Worm (Caenorhabditis elegans) whole organism, L4 larva: ENCODE measurements around the gene cdk-1.

Experiments
- F10B5.3 ChIP-seq: sonication (generic microtip); optimal IDR thresholded peaks from 2 replicates; lab custom pipeline; 2016; ENCODE audit warnings: mild to moderate bottlenecking, missing genetic modification characterization, missing compliant biosample characterization
- F26F4.8 ChIP-seq: fragments of 200-800 bp; sonication (Bioruptor generic); conservative IDR thresholded peaks from 2 replicates; pipeline ENCODE4 v1.3.6; 2022; ENCODE audit warnings: missing genetic modification characterization, missing compliant biosample characterization
- T20F7.1 ChIP-seq: fragments of 200-800 bp; sonication (Bioruptor generic); optimal IDR thresholded peaks from 2 replicates; lab custom pipeline; 2018; ENCODE audit warnings: mild to moderate bottlenecking, missing genetic modification characterization, missing compliant biosample characterization
- Y105C5A.15 ChIP-seq: fragments of 200-800 bp; sonication (Bioruptor generic); IDR thresholded peaks from 2 replicates; pipeline ENCODE4 v1.3.6; 2022; ENCODE audit warnings: missing genetic modification characterization, missing compliant biosample characterization
- ZK546.5 ChIP-seq, 2 experiments: sonication (generic microtip); optimal IDR thresholded peaks; 2 replicates each; lab custom pipeline; 2017; ENCODE audit warnings: missing biosample characterization in 2 of 2, missing genetic modification characterization in 2 of 2
- ama-1 ChIP-seq: fragments of 150-350 bp; optimal IDR thresholded peaks from 2 replicates; lab custom pipeline; 2014; ENCODE audit warnings: inconsistent platforms, mixed read lengths
- arid-1 ChIP-seq: fragments of 200-800 bp; sonication (Bioruptor generic); conservative IDR thresholded peaks from 2 replicates; pipeline ENCODE4 v1.3.6; 2022; ENCODE audit warnings: missing genetic modification reagents, missing genetic modification characterization, missing compliant biosample characterization
- ceh-20 ChIP-seq: fragments of 200-800 bp; sonication (Bioruptor generic); IDR thresholded peaks from 2 replicates; pipeline ENCODE4 v1.3.6; 2022; ENCODE audit warnings: missing genetic modification reagents, missing genetic modification characterization, missing compliant biosample characterization
- daf-12 ChIP-seq: fragments of 150-350 bp; optimal IDR thresholded peaks from 2 replicates; lab custom pipeline; 2014; ENCODE audit warnings: missing biosample characterization, missing genetic modification reagents, missing genetic modification characterization
- daf-16 ChIP-seq, 3 experiments: sonication (generic microtip); optimal IDR thresholded peaks; 2 replicates each; lab custom pipeline; 2016 to 2017; ENCODE audit warnings: missing genetic modification characterization in 3 of 3, missing genetic modification reagents in 3 of 3, mild to moderate bottlenecking in 2 of 3, missing compliant biosample characterization in 2 of 3, missing biosample characterization in 1 of 3, moderate library complexity in 1 of 3
- daf-19 ChIP-seq: fragments of 200-800 bp; sonication (Bioruptor generic); conservative IDR thresholded peaks from 2 replicates; pipeline ENCODE4 v1.3.6; 2022; ENCODE audit warnings: missing genetic modification characterization, missing compliant biosample characterization
- egl-27 ChIP-seq: sonication (generic microtip); optimal IDR thresholded peaks from 3 replicates; lab custom pipeline; 2017; ENCODE audit warnings: missing biosample characterization, missing genetic modification reagents, missing genetic modification characterization
- egl-43 ChIP-seq: fragments of 200-800 bp; sonication (Bioruptor generic); IDR thresholded peaks from 2 replicates; pipeline ENCODE4 v1.3.6; 2022; ENCODE audit warnings: missing genetic modification reagents, missing genetic modification characterization, missing compliant biosample characterization
- fos-1 ChIP-seq: fragments of 150-350 bp; optimal IDR thresholded peaks from 2 replicates; lab custom pipeline; 2014; ENCODE audit warnings: missing biosample characterization, missing genetic modification characterization
- hlh-11 ChIP-seq: fragments of 200-800 bp; sonication (Bioruptor generic); optimal IDR thresholded peaks from 2 replicates; lab custom pipeline; 2018; ENCODE audit warnings: mild to moderate bottlenecking, missing genetic modification characterization, missing compliant biosample characterization
- hlh-30 ChIP-seq: sonication (generic microtip); optimal IDR thresholded peaks from 2 replicates; lab custom pipeline; 2017; ENCODE audit warnings: antibody characterized with exemption, mild to moderate bottlenecking, missing genetic modification characterization, missing compliant biosample characterization; ENCODE audit not compliant: insufficient read depth
- hmg-1.1 ChIP-seq: fragments of 200-800 bp; sonication (Bioruptor generic); IDR thresholded peaks from 2 replicates; pipeline ENCODE4 v1.3.6; 2022; ENCODE audit warnings: missing genetic modification reagents, missing genetic modification characterization, missing compliant biosample characterization
- lin-1 ChIP-seq: fragments of 200-800 bp; sonication (Bioruptor generic); IDR thresholded peaks from 2 replicates; pipeline ENCODE4 v1.3.6; 2022; ENCODE audit warnings: missing genetic modification reagents, missing genetic modification characterization, missing compliant biosample characterization
- lin-15B ChIP-seq: fragments of 150-350 bp; sonication (generic microtip); optimal IDR thresholded peaks from 3 replicates; lab custom pipeline; 2014; ENCODE audit warnings: missing biosample characterization, missing genetic modification characterization
- lin-39 ChIP-seq: fragments of 150-350 bp; optimal IDR thresholded peaks from 2 replicates; lab custom pipeline; 2014; ENCODE audit warnings: missing biosample characterization, missing genetic modification reagents, missing genetic modification characterization
- madf-5 ChIP-seq, 2 experiments: fragments of 200-800 bp; sonication (Bioruptor generic); IDR thresholded peaks; 2 replicates each; pipeline ENCODE4 v1.3.6; 2022; ENCODE audit warnings: missing compliant biosample characterization in 2 of 2, missing genetic modification characterization in 2 of 2
- mdl-1 ChIP-seq, 2 experiments: fragments of 150-350 bp in 1 of 2; sonication (generic microtip) in 1 of 2; optimal IDR thresholded peaks; 2 replicates each; lab custom pipeline; 2014 to 2017; ENCODE audit warnings: missing biosample characterization in 2 of 2, missing genetic modification characterization in 2 of 2
- mep-1 ChIP-seq: fragments of 150-350 bp; sonication (generic microtip); optimal IDR thresholded peaks from 3 replicates; lab custom pipeline; 2014; ENCODE audit warnings: missing biosample characterization, missing genetic modification characterization
- mes-2 ChIP-seq: sonication (generic microtip); optimal IDR thresholded peaks from 2 replicates; lab custom pipeline; 2016; ENCODE audit warnings: missing genotype, mild to moderate bottlenecking, missing genetic modification characterization, missing compliant biosample characterization; ENCODE audit not compliant: poor library complexity, severe bottlenecking
- mxl-3 ChIP-seq: fragments of 200-800 bp; sonication (Bioruptor generic); optimal IDR thresholded peaks from 2 replicates; lab custom pipeline; 2018; ENCODE audit warnings: mild to moderate bottlenecking, missing genetic modification characterization, missing compliant biosample characterization
- nhr-111 ChIP-seq: fragments of 200-800 bp; sonication (Bioruptor generic); optimal IDR thresholded peaks from 2 replicates; lab custom pipeline; 2018; ENCODE audit warnings: mild to moderate bottlenecking, missing genetic modification characterization, missing compliant biosample characterization
- nhr-48 ChIP-seq: sonication (generic microtip); optimal IDR thresholded peaks from 2 replicates; lab custom pipeline; 2016; ENCODE audit warnings: mild to moderate bottlenecking, missing genetic modification characterization, missing compliant biosample characterization
- nhr-6 ChIP-seq: fragments of 150-350 bp; optimal IDR thresholded peaks from 2 replicates; lab custom pipeline; 2014; ENCODE audit warnings: missing biosample characterization, missing genetic modification characterization
- set-16 ChIP-seq: fragments of 200-800 bp; sonication (Bioruptor generic); IDR thresholded peaks from 2 replicates; pipeline ENCODE4 v1.3.6; 2022; ENCODE audit warnings: missing genetic modification reagents, missing genetic modification characterization, missing compliant biosample characterization
- snpc-1.2 ChIP-seq: fragments of 200-800 bp; sonication (Bioruptor generic); IDR thresholded peaks from 2 replicates; pipeline ENCODE4 v1.3.6; 2022; ENCODE audit warnings: missing genetic modification reagents, missing genetic modification characterization, missing compliant biosample characterization
- snpc-4 ChIP-seq: fragments of 150-350 bp; optimal IDR thresholded peaks from 2 replicates; lab custom pipeline; 2014; ENCODE audit warnings: missing biosample characterization, missing genetic modification characterization
- spr-3 ChIP-seq: fragments of 200-800 bp; sonication (Bioruptor generic); optimal IDR thresholded peaks from 2 replicates; lab custom pipeline; 2018; ENCODE audit warnings: mild to moderate bottlenecking, missing genetic modification characterization, missing compliant biosample characterization
- unc-62 ChIP-seq, 3 experiments: fragments of 150-350 bp in 1 of 3; sonication (generic microtip); optimal IDR thresholded peaks in 2 of 3; peaks in 1 of 3; 1 replicate in 1 of 3; 2 replicates in 2 of 3; lab custom pipeline; 2014 to 2017; ENCODE audit warnings: missing biosample characterization in 3 of 3, missing genetic modification characterization in 3 of 3, missing genetic modification reagents in 3 of 3, missing genotype in 1 of 3
- vab-7 ChIP-seq: fragments of 200-800 bp; sonication (Bioruptor generic); IDR thresholded peaks from 2 replicates; pipeline ENCODE4 v1.3.6; 2022; ENCODE audit warnings: missing genetic modification reagents, missing genetic modification characterization, missing compliant biosample characterization
- zfp-3 ChIP-seq: fragments of 200-800 bp; sonication (Bioruptor generic); conservative IDR thresholded peaks from 2 replicates; pipeline ENCODE4 v1.3.6; 2022; ENCODE audit warnings: missing genetic modification reagents, missing genetic modification characterization, missing compliant biosample characterization
- zip-11 ChIP-seq: fragments of 200-800 bp; sonication (Bioruptor generic); IDR thresholded peaks from 2 replicates; pipeline ENCODE4 v1.3.6; 2022; ENCODE audit warnings: missing genetic modification characterization, missing compliant biosample characterization

The cdk-1 gene

DNA sequence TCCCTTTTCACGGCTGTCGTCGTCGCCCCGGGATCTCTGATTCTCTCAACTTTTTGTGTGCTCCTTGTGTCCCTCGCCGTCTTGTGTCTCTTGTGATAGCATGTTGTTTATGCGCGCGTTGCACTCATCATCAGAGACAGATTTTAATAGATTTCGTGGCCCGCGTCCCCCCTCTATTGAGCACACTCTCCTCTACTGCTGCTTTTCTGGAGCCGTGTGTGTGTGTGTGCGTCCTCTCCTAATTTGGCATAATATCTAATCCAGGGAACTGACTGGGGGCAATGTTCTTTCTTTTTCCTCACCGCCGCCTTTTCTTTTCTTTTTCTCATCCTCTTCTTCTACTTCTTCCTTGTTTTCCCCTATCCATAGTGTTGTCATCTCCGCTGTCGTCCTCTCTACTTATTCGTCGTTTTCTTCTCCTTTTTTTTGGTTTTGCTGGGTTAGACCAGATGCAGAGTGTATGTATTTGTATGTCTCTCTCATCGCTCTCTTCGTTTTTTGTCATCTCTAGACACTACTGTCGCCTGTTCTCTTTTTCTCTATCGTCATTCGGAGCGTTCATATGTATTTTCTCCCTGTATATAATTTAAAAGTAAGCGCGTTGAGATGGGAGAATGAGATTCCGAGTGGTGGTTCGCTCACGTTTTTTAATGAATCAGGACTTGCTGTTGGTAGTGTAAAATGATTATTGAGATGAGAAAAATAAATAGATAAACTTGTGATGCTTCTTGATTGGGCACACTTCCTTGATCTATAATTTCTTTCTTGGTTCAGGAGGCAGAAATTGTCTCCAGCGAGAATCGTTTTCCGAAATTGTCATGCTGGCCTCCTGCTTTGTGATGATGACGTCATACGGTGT, 43.3 kb upstream of the cdk-1 start (continued):
- peak; percentile 41; the same call in 1 of the 2 replicates for TF ChIP-seq hmg-1.1
- TF ChIP-seq daf-16 (GFP tag; optimal IDR thresholded peaks at IDR 0.05; lab: Kevin White, UChicago), result no peak
- TF ChIP-seq daf-16 (tag; optimal IDR thresholded peaks at IDR 0.05; lab: Kevin White, UChicago), result peak; percentile 11
- no peak for TF ChIP-seq snpc-1.2 (GFP tag; lab: Robert Waterston, UW)
- no peak for TF ChIP-seq arid-1 (GFP tag; lab: Robert Waterston, UW)
- no peak for TF ChIP-seq lin-1 (GFP tag; lab: Robert Waterston, UW)
- TF ChIP-seq vab-7 (GFP tag; lab: Robert Waterston, UW), result no peak
- TF ChIP-seq ZK546.5 (tag; optimal IDR thresholded peaks at IDR 0.05; lab: Kevin White, UChicago), result no peak
- TF ChIP-seq nhr-111, result no peak
- no peak for TF ChIP-seq F10B5.3
- no peak for TF ChIP-seq nhr-6 (tag; lab: Kevin White, UChicago)
- TF ChIP-seq ceh-20 (GFP tag; lab: Robert Waterston, UW), result no peak
- no peak for TF ChIP-seq daf-19 (GFP tag; lab: Robert Waterston, UW)
- TF ChIP-seq egl-43 (GFP tag; lab: Robert Waterston, UW), result 0 out of 2 replicates have a peak, but pooled peaks have one; percentile 14
- 0 out of 2 replicates have a peak, but pooled peaks have one; percentile 5 for TF ChIP-seq Y105C5A.15
- no peak for TF ChIP-seq T20F7.1 (GFP tag; lab: Kevin White, UChicago)
- TF ChIP-seq egl-27, result no peak
- TF ChIP-seq mep-1 (tag; lab: Kevin White, UChicago), result no peak
- TF ChIP-seq lin-39 (tag; lab: Kevin White, UChicago), result no peak
- TF ChIP-seq ama-1 (lab: Kevin White, UChicago), result no peak
- no peak for TF ChIP-seq lin-15B (tag; lab: Kevin White, UChicago)
- TF ChIP-seq zfp-3 (GFP tag; lab: Robert Waterston, UW), result no peak
- TF ChIP-seq hlh-11 (tag; lab: Kevin White, UChicago), result peak; percentile 39
- TF ChIP-seq mdl-1 (tag; optimal IDR thresholded peaks at IDR 0.05; lab: Kevin White, UChicago), result no peak
- no peak for TF ChIP-seq daf-12 (tag; lab: Kevin White, UChicago)
- TF ChIP-seq F26F4.8 (GFP tag; lab: Robert Waterston, UW), result no peak
- no peak for TF ChIP-seq fos-1
- TF ChIP-seq spr-3 (GFP tag; lab: Kevin White, UChicago), result no peak
- TF ChIP-seq nhr-48 (tag; lab: Kevin White, UChicago), result no peak
- TF ChIP-seq mxl-3 (GFP tag; lab: Kevin White, UChicago), result peak; percentile 41

DNA sequence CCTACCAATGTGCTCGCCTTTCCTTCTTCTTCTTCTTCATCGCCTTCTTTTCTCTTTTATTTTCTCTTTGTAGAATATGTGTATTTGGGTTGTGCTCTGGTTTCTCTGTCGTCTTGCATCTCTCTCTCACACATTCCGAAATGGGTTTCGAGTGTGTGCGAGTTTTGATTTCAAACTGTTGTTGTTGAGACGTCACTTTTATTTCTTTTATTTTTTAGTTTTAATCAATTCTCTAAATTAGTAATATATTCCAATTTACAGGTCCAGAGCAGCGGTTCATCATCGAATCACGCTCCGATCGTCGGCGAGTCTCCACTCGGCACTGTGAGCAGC, 42.7 kb upstream of the cdk-1 start:
- no peak for TF ChIP-seq set-16 (GFP tag; lab: Robert Waterston, UW)
- no peak for TF ChIP-seq snpc-4 (tag; lab: Kevin White, UChicago)
- peak; percentile 14 for TF ChIP-seq hlh-30 (tag; lab: Kevin White, UChicago)
- no peak for TF ChIP-seq zip-11 (GFP tag; lab: Robert Waterston, UW)
- peak; percentile 34 for TF ChIP-seq mes-2
- peak in 1 of 2 experiments; percentile 62 for TF ChIP-seq unc-62 (GFP tag; optimal IDR thresholded peaks at IDR 0.05 in 1 of 2; lab: Kevin White, UChicago)
- no peak for TF ChIP-seq unc-62 (tag; optimal IDR thresholded peaks at IDR 0.05; lab: Kevin White, UChicago)
- no peak for TF ChIP-seq madf-5 (GFP tag; IDR thresholded peaks at IDR 0.05; lab: Robert Waterston, UW)
- no peak for TF ChIP-seq daf-16 (GFP tag; optimal IDR thresholded peaks at IDR 0.05; lab: Kevin White, UChicago)
- TF ChIP-seq daf-16 (tag; optimal IDR thresholded peaks at IDR 0.05; lab: Kevin White, UChicago), result no peak
